Worm (Caenorhabditis elegans) whole organism, L3 larva: ENCODE measurements around the gene adt-3.

Experiments
- R02D3.7 ChIP-seq: fragments of 150-350 bp; optimal IDR thresholded peaks from 2 replicates; lab custom pipeline; 2014; ENCODE audit warnings: missing biosample characterization, missing genetic modification characterization
- aly-2 ChIP-seq: fragments of 150-350 bp; optimal IDR thresholded peaks from 2 replicates; lab custom pipeline; 2014; ENCODE audit warnings: missing biosample characterization, missing genetic modification characterization
- ama-1 ChIP-seq: fragments of 150-350 bp; optimal IDR thresholded peaks from 2 replicates; lab custom pipeline; 2018
- ceh-16 ChIP-seq: sonication (generic microtip); optimal IDR thresholded peaks from 2 replicates; lab custom pipeline; 2017; ENCODE audit warnings: missing biosample characterization, missing genetic modification characterization
- ceh-28 ChIP-seq: fragments of 150-350 bp; optimal IDR thresholded peaks from 2 replicates; lab custom pipeline; 2014; ENCODE audit warnings: missing biosample characterization, missing genetic modification reagents, missing genetic modification characterization
- ceh-82 ChIP-seq: fragments of 150-350 bp; optimal IDR thresholded peaks from 2 replicates; lab custom pipeline; 2014; ENCODE audit warnings: missing biosample characterization, missing genetic modification characterization
- ceh-9 ChIP-seq: sonication (generic microtip); optimal IDR thresholded peaks from 2 replicates; lab custom pipeline; 2018; ENCODE audit warnings: missing biosample characterization, missing genetic modification characterization
- daf-12 ChIP-seq: fragments of 150-350 bp; optimal IDR thresholded peaks from 2 replicates; lab custom pipeline; 2014; ENCODE audit warnings: missing biosample characterization, missing genetic modification reagents, missing genetic modification characterization
- egl-27 ChIP-seq: sonication (generic microtip); optimal IDR thresholded peaks from 4 replicates; lab custom pipeline; 2017; ENCODE audit warnings: missing biosample characterization, missing genetic modification reagents, missing genetic modification characterization
- egl-5 ChIP-seq: fragments of 150-350 bp; optimal IDR thresholded peaks from 2 replicates; lab custom pipeline; 2017; ENCODE audit warnings: missing biosample characterization, missing genetic modification reagents, missing genetic modification characterization, inconsistent platforms
- elt-1 ChIP-seq: fragments of 150-350 bp; optimal IDR thresholded peaks from 2 replicates; lab custom pipeline; 2014; ENCODE audit warnings: missing biosample characterization, missing genetic modification characterization
- elt-2 ChIP-seq: sonication (generic microtip); optimal IDR thresholded peaks from 2 replicates; lab custom pipeline; 2016; ENCODE audit warnings: missing genetic modification reagents, mild to moderate bottlenecking, missing genetic modification characterization, missing compliant biosample characterization
- fkh-10 ChIP-seq: sonication (generic microtip); optimal IDR thresholded peaks from 2 replicates; lab custom pipeline; 2017; ENCODE audit warnings: missing biosample characterization, missing genetic modification reagents, missing genetic modification characterization
- fkh-2 ChIP-seq: fragments of 150-350 bp; optimal IDR thresholded peaks from 2 replicates; lab custom pipeline; 2014; ENCODE audit warnings: missing biosample characterization, missing genetic modification reagents, missing genetic modification characterization
- fos-1 ChIP-seq: fragments of 150-350 bp; optimal IDR thresholded peaks from 2 replicates; lab custom pipeline; 2014; ENCODE audit warnings: missing biosample characterization, missing genetic modification characterization
- hmg-11 ChIP-seq: sonication (generic microtip); optimal IDR thresholded peaks from 2 replicates; lab custom pipeline; 2016; ENCODE audit warnings: missing genetic modification characterization, missing compliant biosample characterization
- jun-1 ChIP-seq: fragments of 150-350 bp; optimal IDR thresholded peaks from 2 replicates; lab custom pipeline; 2014; ENCODE audit warnings: missing biosample characterization, missing genetic modification reagents, missing genetic modification characterization
- lin-15B ChIP-seq: fragments of 150-350 bp; optimal IDR thresholded peaks from 2 replicates; lab custom pipeline; 2014; ENCODE audit warnings: missing biosample characterization, missing genetic modification characterization
- lin-39 ChIP-seq: fragments of 150-350 bp; optimal IDR thresholded peaks from 2 replicates; lab custom pipeline; 2018; ENCODE audit warnings: missing biosample characterization, missing genetic modification reagents, missing genetic modification characterization
- lsy-12 ChIP-seq: sonication (generic microtip); optimal IDR thresholded peaks from 2 replicates; lab custom pipeline; 2016; ENCODE audit warnings: mild to moderate bottlenecking, missing genetic modification characterization, missing compliant biosample characterization
- nfya-1 ChIP-seq: sonication (generic microtip); optimal IDR thresholded peaks from 2 replicates; lab custom pipeline; 2017; ENCODE audit warnings: missing genetic modification characterization, mild to moderate bottlenecking, missing compliant biosample characterization, antibody characterized with exemption, moderate library complexity; ENCODE audit not compliant: insufficient read depth
- nhr-11 ChIP-seq: fragments of 150-350 bp; optimal IDR thresholded peaks from 2 replicates; lab custom pipeline; 2014; ENCODE audit warnings: missing biosample characterization, missing genetic modification characterization
- nhr-12 ChIP-seq: fragments of 150-350 bp; optimal IDR thresholded peaks from 2 replicates; lab custom pipeline; 2014; ENCODE audit warnings: missing biosample characterization, missing genetic modification characterization
- nhr-25 ChIP-seq: sonication (generic microtip); optimal IDR thresholded peaks from 2 replicates; lab custom pipeline; 2017; ENCODE audit warnings: missing biosample characterization, missing genetic modification characterization
- nhr-28 ChIP-seq: fragments of 150-350 bp; optimal IDR thresholded peaks from 2 replicates; lab custom pipeline; 2014; ENCODE audit warnings: missing biosample characterization, missing genetic modification characterization
- nhr-43 ChIP-seq: sonication (generic microtip); optimal IDR thresholded peaks from 2 replicates; lab custom pipeline; 2016; ENCODE audit warnings: mild to moderate bottlenecking, missing genetic modification characterization, missing compliant biosample characterization; ENCODE audit not compliant: poor library complexity, severe bottlenecking
- nhr-67 ChIP-seq: fragments of 150-350 bp; optimal IDR thresholded peaks from 2 replicates; lab custom pipeline; 2014; ENCODE audit warnings: missing biosample characterization, missing genetic modification characterization
- nhr-76 ChIP-seq: fragments of 150-350 bp; sonication (generic microtip); optimal IDR thresholded peaks from 5 replicates; lab custom pipeline; 2014; ENCODE audit warnings: missing biosample characterization, missing genetic modification characterization
- nhr-77 ChIP-seq: fragments of 150-350 bp; optimal IDR thresholded peaks from 2 replicates; lab custom pipeline; 2014; ENCODE audit warnings: missing biosample characterization, missing genetic modification characterization
- pha-4 ChIP-seq: fragments of 150-350 bp; optimal IDR thresholded peaks from 2 replicates; lab custom pipeline; 2014; ENCODE audit warnings: missing biosample characterization, missing genetic modification reagents, missing genetic modification characterization
- pqm-1 ChIP-seq: fragments of 150-350 bp; optimal IDR thresholded peaks from 2 replicates; lab custom pipeline; 2017; ENCODE audit warnings: missing biosample characterization, missing genetic modification characterization, inconsistent platforms
- sea-2 ChIP-seq: fragments of 150-350 bp; sonication (generic microtip); optimal IDR thresholded peaks from 4 replicates; lab custom pipeline; 2014; ENCODE audit warnings: missing biosample characterization, missing genetic modification reagents, missing genetic modification characterization
- skn-1 ChIP-seq: fragments of 150-350 bp; optimal IDR thresholded peaks from 2 replicates; lab custom pipeline; 2014; ENCODE audit warnings: missing biosample characterization, missing genetic modification characterization
- snpc-4 ChIP-seq: fragments of 150-350 bp; optimal IDR thresholded peaks from 2 replicates; lab custom pipeline; 2014; ENCODE audit warnings: missing biosample characterization, missing genetic modification characterization
- unc-39 ChIP-seq: sonication (generic microtip); optimal IDR thresholded peaks from 4 replicates; lab custom pipeline; 2017; ENCODE audit warnings: missing biosample characterization, missing genetic modification characterization
- unc-62 ChIP-seq: fragments of 150-350 bp; sonication (generic microtip); optimal IDR thresholded peaks from 4 replicates; lab custom pipeline; 2014; ENCODE audit warnings: missing biosample characterization, missing genetic modification reagents, missing genetic modification characterization
- zag-1 ChIP-seq: fragments of 150-350 bp; optimal IDR thresholded peaks from 2 replicates; lab custom pipeline; 2014; ENCODE audit warnings: missing biosample characterization, missing genetic modification characterization
- ztf-11 ChIP-seq: fragments of 150-350 bp; optimal IDR thresholded peaks from 2 replicates; lab custom pipeline; 2014; ENCODE audit warnings: missing biosample characterization, missing genetic modification characterization
- ztf-4 ChIP-seq: fragments of 150-350 bp; optimal IDR thresholded peaks from 2 replicates; lab custom pipeline; 2014; ENCODE audit warnings: missing biosample characterization, missing genetic modification characterization

adt-3 gene

DNA sequence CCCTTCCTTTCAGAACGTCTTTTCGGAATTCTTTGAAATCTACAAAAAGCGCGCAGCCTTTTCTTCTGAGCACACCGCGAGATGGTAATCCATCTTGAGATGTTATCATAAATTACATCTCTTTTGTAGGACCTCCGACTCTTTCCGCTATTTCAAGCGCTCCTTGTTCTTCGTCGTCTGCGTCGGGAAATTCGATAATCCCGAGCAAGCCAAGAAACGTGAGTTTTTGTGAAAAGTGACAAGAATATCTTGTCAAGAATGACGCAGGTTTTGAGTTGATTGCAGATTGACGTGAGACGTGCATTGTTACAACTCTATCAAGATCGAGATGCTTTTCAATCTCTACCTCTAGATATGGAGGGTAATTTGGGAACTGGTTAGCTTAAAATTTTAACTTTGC lies 28.9 kb downstream of the adt-3 start:
- TF ChIP-seq fkh-10 (GFP tag; lab: Kevin White, UChicago) (peak; percentile 71), ceh-82 (tag; lab: Kevin White, UChicago) (no peak), skn-1 (tag; lab: Kevin White, UChicago) (no peak)

DNA sequence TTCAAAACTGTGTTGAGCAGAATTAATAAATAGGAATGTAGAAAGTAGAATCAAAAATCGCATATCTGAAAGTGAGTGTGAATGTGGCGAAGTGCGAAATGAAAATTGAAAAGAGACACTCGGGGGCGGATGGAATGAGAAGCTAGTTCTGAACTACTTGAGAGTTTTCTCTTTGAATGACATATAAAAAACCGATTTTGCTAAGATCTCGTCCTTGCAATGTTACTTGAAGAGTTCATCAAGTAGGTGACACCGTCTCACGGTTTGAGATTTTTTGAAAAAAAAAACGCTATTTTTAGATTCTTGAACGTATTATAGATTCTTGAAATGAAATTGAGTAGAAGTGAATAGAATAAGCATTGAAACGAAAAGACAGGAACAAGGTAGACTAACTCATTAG lies 34.9 kb downstream of the adt-3 start, which contains the start of gene C16B8.2:
Gene C16B8.2 (minus strand): TSS at position 101 of the 400 bp plus-strand sequence.
- TF ChIP-seq fkh-2 (tag; lab: Kevin White, UChicago) (no peak), lin-39 (no peak), nhr-43 (tag; lab: Kevin White, UChicago) (no peak), daf-12 (tag; lab: Kevin White, UChicago) (no peak), ceh-82 (tag; lab: Kevin White, UChicago) (no peak), ceh-28 (tag; lab: Kevin White, UChicago) (no peak), ceh-16 (tag; lab: Kevin White, UChicago) (no peak), ztf-11 (tag; lab: Kevin White, UChicago) (no peak), ceh-9 (no peak)

DNA sequence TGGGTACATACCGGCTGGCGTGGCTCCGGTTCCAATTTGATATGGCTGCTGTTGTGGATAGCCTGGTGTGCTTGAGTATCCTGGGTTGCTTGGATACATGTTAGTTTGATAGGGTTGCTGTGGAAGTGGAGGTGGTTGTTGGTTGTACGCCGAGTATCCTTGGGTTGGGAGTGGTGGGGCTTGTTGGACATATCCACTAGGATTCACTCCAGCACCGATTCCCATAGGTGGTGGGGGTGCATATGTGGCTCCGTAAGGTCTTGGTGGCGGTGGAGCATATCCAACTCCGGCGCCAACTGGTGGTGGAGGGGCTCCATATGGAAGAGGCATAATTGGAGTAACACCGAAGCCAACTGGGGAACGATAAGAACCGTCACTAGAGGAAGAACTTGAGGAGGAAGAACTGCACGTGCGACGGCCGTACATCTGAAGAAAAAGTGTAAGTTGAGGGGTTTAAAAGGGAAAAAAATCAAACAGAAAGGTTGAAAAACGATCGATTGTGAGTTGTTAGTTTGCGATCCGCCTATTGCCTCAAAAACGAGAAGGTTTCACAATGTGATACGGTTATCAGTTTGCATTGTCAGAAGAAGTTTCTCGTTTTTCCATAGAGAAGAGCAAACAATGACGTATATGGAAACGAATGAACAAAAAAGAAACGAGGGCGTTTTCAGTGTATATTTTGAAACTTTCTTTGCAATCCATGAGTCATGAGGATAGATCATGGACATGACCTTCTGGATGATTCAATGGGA lies 36.9 kb downstream of the adt-3 start, which contains the start of gene C16B8.3:
Gene C16B8.3 (minus strand): TSS at position 426 of the 752 bp plus-strand sequence.
- peak; percentile 60 for TF ChIP-seq jun-1
- TF ChIP-seq nhr-12 (tag; lab: Kevin White, UChicago): no peak
- no peak for TF ChIP-seq zag-1 (tag; lab: Kevin White, UChicago)
- peak; percentile 5 for TF ChIP-seq ceh-28 (tag; lab: Kevin White, UChicago)
- peak; percentile 53 for TF ChIP-seq pha-4 (tag; lab: Kevin White, UChicago)
- TF ChIP-seq ceh-82 (tag; lab: Kevin White, UChicago): no peak
- peak; percentile 87 for TF ChIP-seq elt-2 (tag; lab: Kevin White, UChicago)
- peak; percentile 80 for TF ChIP-seq pqm-1 (tag; lab: Kevin White, UChicago)
- TF ChIP-seq daf-12 (tag; lab: Kevin White, UChicago): no peak

DNA sequence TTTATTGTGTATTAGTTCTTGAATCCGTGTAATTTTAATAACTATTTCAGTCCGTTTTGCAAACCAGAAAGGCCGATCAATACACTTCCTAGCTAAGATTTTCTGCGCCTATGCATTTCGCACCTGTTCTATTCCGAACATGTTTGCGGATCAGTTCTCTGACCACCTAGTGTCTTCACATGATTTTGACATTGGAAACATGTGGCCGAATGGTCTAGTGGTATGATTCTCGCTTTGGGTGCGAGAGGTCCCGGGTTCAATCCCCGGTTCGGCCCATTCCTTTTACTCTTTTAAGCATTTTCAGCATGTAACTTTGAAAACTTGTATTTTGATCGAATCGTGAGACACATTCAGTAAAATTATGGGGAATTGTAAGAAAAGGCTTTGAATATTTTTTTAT lies 37.9 kb downstream of the adt-3 start:
- TF ChIP-seq unc-39 (tag; lab: Kevin White, UChicago): no peak
- peak; percentile 9 for TF ChIP-seq pqm-1 (tag; lab: Kevin White, UChicago)
- no peak for TF ChIP-seq nhr-76
- TF ChIP-seq pha-4 (tag; lab: Kevin White, UChicago): peak; percentile 38
- peak; percentile 55 for TF ChIP-seq lin-39
- peak; percentile 41 for TF ChIP-seq nhr-25 (tag; lab: Kevin White, UChicago)
- peak; percentile 47 for TF ChIP-seq nhr-43 (tag; lab: Kevin White, UChicago)
- TF ChIP-seq unc-62: no peak
- TF ChIP-seq nfya-1 (tag; lab: Kevin White, UChicago): peak; percentile 17
- no peak for TF ChIP-seq ztf-4 (tag; lab: Kevin White, UChicago)
- TF ChIP-seq R02D3.7 (tag; lab: Kevin White, UChicago): no peak
- no peak for TF ChIP-seq elt-1 (tag; lab: Kevin White, UChicago)

- TF ChIP-seq snpc-4 (tag; lab: Kevin White, UChicago): no peak
- TF ChIP-seq nhr-12 (tag; lab: Kevin White, UChicago): no peak
- TF ChIP-seq ceh-9: no peak
- peak; percentile 49 for TF ChIP-seq pha-4 (tag; lab: Kevin White, UChicago)
- TF ChIP-seq aly-2 (tag; lab: Kevin White, UChicago): no peak
- TF ChIP-seq fkh-10 (GFP tag; lab: Kevin White, UChicago): no peak
- TF ChIP-seq elt-1 (tag; lab: Kevin White, UChicago): no peak
- TF ChIP-seq ztf-11 (tag; lab: Kevin White, UChicago): no peak
- no peak for TF ChIP-seq ceh-16 (tag; lab: Kevin White, UChicago)
- peak; percentile 74 for TF ChIP-seq lsy-12 (tag; lab: Kevin White, UChicago)
- no peak for TF ChIP-seq ztf-4 (tag; lab: Kevin White, UChicago)
- TF ChIP-seq fkh-2 (tag; lab: Kevin White, UChicago): no peak
- TF ChIP-seq lin-15B (tag; lab: Kevin White, UChicago): no peak
- no peak for TF ChIP-seq nhr-11 (tag; lab: Kevin White, UChicago)
- TF ChIP-seq R02D3.7 (tag; lab: Kevin White, UChicago): no peak
- peak; percentile 76 for TF ChIP-seq nhr-25 (tag; lab: Kevin White, UChicago)
- TF ChIP-seq nhr-67 (tag; lab: Kevin White, UChicago): no peak
- no peak for TF ChIP-seq nhr-28 (tag; lab: Kevin White, UChicago)
- peak; percentile 14 for TF ChIP-seq ceh-82 (tag; lab: Kevin White, UChicago)
- peak; percentile 65 for TF ChIP-seq lin-39
- peak; percentile 31 for TF ChIP-seq nhr-77 (tag; lab: Kevin White, UChicago)
- TF ChIP-seq jun-1: peak; percentile 74
- peak; percentile 45 for TF ChIP-seq unc-62
- TF ChIP-seq ama-1: peak; percentile 11
- TF ChIP-seq hmg-11 (tag; lab: Kevin White, UChicago): peak; percentile 51
- TF ChIP-seq fos-1 (tag; lab: Kevin White, UChicago): peak; percentile 25
- no peak for TF ChIP-seq daf-12 (tag; lab: Kevin White, UChicago)
- TF ChIP-seq nhr-76: no peak
- peak; percentile 69 for TF ChIP-seq egl-27
- TF ChIP-seq nhr-43 (tag; lab: Kevin White, UChicago): peak; percentile 49
- peak; percentile 73 for TF ChIP-seq egl-5 (tag; lab: Kevin White, UChicago)
- peak; percentile 47 for TF ChIP-seq pqm-1 (tag; lab: Kevin White, UChicago)
- TF ChIP-seq sea-2 (GFP tag; lab: Kevin White, UChicago): peak; percentile 41
Measured at ce11 chrX:3969980-3970403, 38.5 kb downstream of the adt-3 start.
